Fruit fly (Drosophila melanogaster) whole organism, prepupa: ENCODE data around the gene ball.
A peak's percentile ranks its signal among the peaks of the same experiment; 100 is the strongest.

Source experiments
- Blimp-1 ChIP-seq: fragments of 200-800 bp; sonication (Bioruptor generic); optimal IDR thresholded peaks from 3 replicates; lab custom pipeline; 2017; ENCODE audit warnings: missing biosample characterization, missing genetic modification characterization, mild to moderate bottlenecking, moderate library complexity, missing genetic modification reagents
- CG10631 ChIP-seq: fragments of 200-800 bp; sonication (Bioruptor generic); optimal IDR thresholded peaks from 2 replicates; lab custom pipeline; 2016; ENCODE audit warnings: missing biosample characterization, missing genetic modification characterization
- CG10669 ChIP-seq: fragments of 200-800 bp; sonication (Bioruptor generic); optimal IDR thresholded peaks from 3 replicates; lab custom pipeline; 2018; ENCODE audit warnings: missing biosample characterization, mild to moderate bottlenecking, missing genetic modification characterization, moderate library complexity
- CG11294 ChIP-seq: fragments of 200-800 bp; sonication (Bioruptor generic); IDR thresholded peaks from 2 replicates; pipeline ENCODE4 v1.3.6; 2022; ENCODE audit warnings: missing biosample characterization, missing genetic modification characterization
- CG11762 ChIP-seq: fragments of 200-800 bp; sonication (Bioruptor generic); optimal IDR thresholded peaks from 3 replicates; lab custom pipeline; 2016; ENCODE audit warnings: missing biosample characterization, missing genetic modification characterization; ENCODE audit not compliant: insufficient read depth
- CG15336 ChIP-seq: fragments of 200-800 bp; sonication (Bioruptor generic); IDR thresholded peaks from 2 replicates; pipeline ENCODE4 v1.3.6; 2022; ENCODE audit warnings: missing biosample characterization, missing genetic modification characterization
- CG1621 ChIP-seq: fragments of 200-800 bp; sonication (Bioruptor generic); optimal IDR thresholded peaks from 3 replicates; lab custom pipeline; 2018; ENCODE audit warnings: missing biosample characterization, mild to moderate bottlenecking, missing genetic modification characterization
- CG16779 ChIP-seq: fragments of 200-800 bp; sonication (Bioruptor generic); optimal IDR thresholded peaks from 3 replicates; lab custom pipeline; 2017; ENCODE audit warnings: missing biosample characterization, mild to moderate bottlenecking, missing genetic modification characterization
- CG3032 ChIP-seq: fragments of 200-800 bp; optimal IDR thresholded peaks from 2 replicates; lab custom pipeline; 2019; ENCODE audit warnings: missing biosample characterization, mild to moderate bottlenecking, missing genetic modification characterization, moderate library complexity
- CG31627 ChIP-seq: fragments of 200-800 bp; sonication (Bioruptor generic); optimal IDR thresholded peaks from 3 replicates; lab custom pipeline; 2016; ENCODE audit warnings: missing biosample characterization, missing genetic modification characterization
- CG34406 ChIP-seq: fragments of 200-800 bp; sonication (Bioruptor generic); optimal IDR thresholded peaks from 3 replicates; lab custom pipeline; 2016; ENCODE audit warnings: missing biosample characterization, missing genetic modification characterization
- CG3919 ChIP-seq: fragments of 200-800 bp; sonication (Bioruptor generic); optimal IDR thresholded peaks from 3 replicates; lab custom pipeline; 2016; ENCODE audit warnings: missing biosample characterization, missing genetic modification characterization
- CG4318 ChIP-seq: fragments of 200-800 bp; sonication (Bioruptor generic); optimal IDR thresholded peaks from 3 replicates; lab custom pipeline; 2017; ENCODE audit warnings: missing biosample characterization, mild to moderate bottlenecking, missing genetic modification characterization
- CG6163 ChIP-seq: fragments of 200-800 bp; sonication (Bioruptor generic); IDR thresholded peaks from 3 replicates; pipeline ENCODE4 v1.3.6; 2022; ENCODE audit warnings: missing biosample characterization, missing genetic modification characterization
- CG6276 ChIP-seq: fragments of 200-800 bp; sonication (Bioruptor generic); optimal IDR thresholded peaks from 2 replicates; lab custom pipeline; 2017; ENCODE audit warnings: missing biosample characterization, mild to moderate bottlenecking, missing genetic modification characterization
- CG8119 ChIP-seq: fragments of 200-800 bp; sonication (Bioruptor generic); IDR thresholded peaks from 3 replicates; pipeline ENCODE4 v1.3.6; 2022; ENCODE audit warnings: missing biosample characterization, missing genetic modification characterization
- CG9139 ChIP-seq: fragments of 200-800 bp; sonication (Bioruptor generic); optimal IDR thresholded peaks from 3 replicates; lab custom pipeline; 2017; ENCODE audit warnings: missing biosample characterization, mild to moderate bottlenecking, missing genetic modification characterization
- Eip75B ChIP-seq: fragments of 200-800 bp; sonication (Bioruptor generic); optimal IDR thresholded peaks from 3 replicates; lab custom pipeline; 2016; ENCODE audit warnings: missing biosample characterization, missing genetic modification characterization
- Eip78C ChIP-seq: fragments of 200-800 bp; sonication (Bioruptor generic); peaks from one replicate; lab custom pipeline; 2016; ENCODE audit warnings: missing biosample characterization, missing genetic modification characterization
- Eip93F ChIP-seq: fragments of 200-800 bp; sonication (Bioruptor generic); optimal IDR thresholded peaks from 2 replicates; lab custom pipeline; 2016; ENCODE audit warnings: missing biosample characterization, mild to moderate bottlenecking, missing genetic modification characterization
- Ets96B ChIP-seq: fragments of 200-800 bp; optimal IDR thresholded peaks from 2 replicates; lab custom pipeline; 2019; ENCODE audit warnings: missing biosample characterization, mild to moderate bottlenecking, missing genetic modification characterization, moderate library complexity
- Gug ChIP-seq: fragments of 200-800 bp; sonication (Bioruptor generic); IDR thresholded peaks from 2 replicates; pipeline ENCODE4 v1.3.6; 2022; ENCODE audit warnings: missing biosample characterization, missing genetic modification characterization
- Hr38 ChIP-seq: sonication (Bioruptor generic); optimal IDR thresholded peaks from 2 replicates; lab custom pipeline; 2016; ENCODE audit warnings: missing biosample characterization, missing genetic modification characterization
- Hr4 ChIP-seq: fragments of 200-800 bp; sonication (Bioruptor generic); optimal IDR thresholded peaks from 3 replicates; lab custom pipeline; 2016; ENCODE audit warnings: missing biosample characterization, missing genetic modification characterization
- Lpt ChIP-seq: fragments of 200-800 bp; sonication (Bioruptor generic); optimal IDR thresholded peaks from 3 replicates; lab custom pipeline; 2016; ENCODE audit warnings: missing biosample characterization, missing genetic modification characterization
- Met ChIP-seq: fragments of 200-800 bp; sonication (Bioruptor generic); optimal IDR thresholded peaks from 3 replicates; lab custom pipeline; 2016; ENCODE audit warnings: missing biosample characterization, missing genetic modification characterization
- OdsH ChIP-seq: fragments of 200-800 bp; sonication (Bioruptor generic); optimal IDR thresholded peaks from 3 replicates; lab custom pipeline; 2016; ENCODE audit warnings: missing biosample characterization, missing genetic modification characterization
- Sox102F ChIP-seq: fragments of 200-800 bp; sonication (Bioruptor generic); optimal IDR thresholded peaks from 2 replicates; lab custom pipeline; 2016; ENCODE audit warnings: missing biosample characterization, mild to moderate bottlenecking, missing genetic modification characterization
- Sox15 ChIP-seq: fragments of 200-800 bp; sonication (Bioruptor generic); optimal IDR thresholded peaks from 3 replicates; lab custom pipeline; 2016; ENCODE audit warnings: missing biosample characterization, missing genetic modification characterization
- achi ChIP-seq: fragments of 200-800 bp; sonication (Bioruptor generic); optimal IDR thresholded peaks from 3 replicates; lab custom pipeline; 2016; ENCODE audit warnings: missing biosample characterization, missing genetic modification characterization
- acj6 ChIP-seq: fragments of 200-800 bp; sonication (Bioruptor generic); optimal IDR thresholded peaks from 3 replicates; lab custom pipeline; 2016; ENCODE audit warnings: missing biosample characterization, missing genetic modification characterization
- cyc ChIP-seq: fragments of 200-800 bp; sonication (Bioruptor generic); optimal IDR thresholded peaks from 3 replicates; lab custom pipeline; 2016; ENCODE audit warnings: missing biosample characterization, missing genetic modification characterization
- dac ChIP-seq: fragments of 200-800 bp; sonication (Bioruptor generic); optimal IDR thresholded peaks from 2 replicates; lab custom pipeline; 2017; ENCODE audit warnings: missing biosample characterization, mild to moderate bottlenecking, missing genetic modification characterization
- dsx ChIP-seq: fragments of 200-800 bp; optimal IDR thresholded peaks from 3 replicates; lab custom pipeline; 2019; ENCODE audit warnings: missing biosample characterization, mild to moderate bottlenecking, missing genetic modification characterization, moderate library complexity; ENCODE audit not compliant: poor library complexity, severe bottlenecking
- fd59A ChIP-seq: fragments of 200-800 bp; sonication (Bioruptor generic); optimal IDR thresholded peaks from 2 replicates; lab custom pipeline; 2017; ENCODE audit warnings: missing biosample characterization, mild to moderate bottlenecking, missing genetic modification characterization, missing genetic modification reagents
- fd85E ChIP-seq: fragments of 200-800 bp; sonication (Bioruptor generic); optimal IDR thresholded peaks from 3 replicates; lab custom pipeline; 2016; ENCODE audit warnings: missing biosample characterization, missing genetic modification characterization
- fkh ChIP-seq: fragments of 200-800 bp; sonication (Bioruptor generic); optimal IDR thresholded peaks from 3 replicates; lab custom pipeline; 2017; ENCODE audit warnings: missing biosample characterization, mild to moderate bottlenecking, missing genetic modification characterization, moderate library complexity
- lz ChIP-seq: fragments of 200-800 bp; sonication (Bioruptor generic); optimal IDR thresholded peaks from 3 replicates; lab custom pipeline; 2016; ENCODE audit warnings: missing biosample characterization, missing genetic modification characterization
- pdm3 ChIP-seq: fragments of 200-800 bp; sonication (Bioruptor generic); optimal IDR thresholded peaks from 3 replicates; lab custom pipeline; 2016; ENCODE audit warnings: missing biosample characterization, missing genetic modification characterization
- salr ChIP-seq, 2 experiments: fragments of 200-800 bp; sonication (Bioruptor generic); optimal IDR thresholded peaks; 3 replicates each; lab custom pipeline; 2016 to 2018; ENCODE audit warnings: missing biosample characterization in 2 of 2, missing genetic modification characterization in 2 of 2, mild to moderate bottlenecking in 1 of 2
- spab ChIP-seq: fragments of 200-800 bp; sonication (Bioruptor generic); optimal IDR thresholded peaks from 2 replicates; lab custom pipeline; 2017; ENCODE audit warnings: missing biosample characterization, mild to moderate bottlenecking, missing genetic modification characterization, missing genetic modification reagents
- topi ChIP-seq: fragments of 200-800 bp; sonication (Bioruptor generic); optimal IDR thresholded peaks from 3 replicates; lab custom pipeline; 2016; ENCODE audit warnings: missing biosample characterization, missing genetic modification characterization
- vri ChIP-seq: fragments of 200-800 bp; sonication (Bioruptor generic); optimal IDR thresholded peaks from 3 replicates; lab custom pipeline; 2016; ENCODE audit warnings: missing biosample characterization, mild to moderate bottlenecking, missing genetic modification characterization

ball gene

DNA sequence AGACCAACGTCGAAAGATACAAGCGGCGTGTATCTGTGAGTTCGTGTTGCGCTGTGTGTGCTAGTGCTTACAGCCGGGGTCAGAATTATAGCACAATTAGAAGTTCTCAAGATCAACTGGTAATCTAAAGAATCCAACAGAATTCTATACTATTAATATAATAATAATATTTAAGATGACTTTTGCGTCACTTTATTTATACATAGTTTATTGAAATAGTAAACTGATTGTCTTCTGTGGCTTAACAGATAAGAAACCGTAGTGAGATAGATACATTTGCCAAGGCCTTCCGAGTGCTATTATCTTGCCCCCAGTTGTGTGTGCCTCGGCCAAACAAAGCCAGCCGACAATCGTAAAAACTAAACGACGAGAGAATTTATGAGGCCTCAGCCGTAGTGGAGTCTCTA is 19.7 kb upstream of the ball start (continued):
- TF ChIP-seq vri (peak; percentile 47), salr (GFP tag; optimal IDR thresholded peaks at IDR 0.05; lab: Kevin White, UChicago) (peak; percentile 42 to 84), Hr38 (no peak), Sox102F (GFP tag; lab: Kevin White, UChicago) (peak; percentile 50), fd85E (GFP tag; lab: Kevin White, UChicago) (no peak), CG31627 (peak; percentile 50), Eip75B (GFP tag; lab: Kevin White, UChicago) (peak; percentile 38), Ets96B (peak; percentile 87), CG8119 (GFP tag; lab: Robert Waterston, UW) (peak; percentile 88), fd59A (GFP tag; lab: Kevin White, UChicago) (peak; percentile 66)

DNA sequence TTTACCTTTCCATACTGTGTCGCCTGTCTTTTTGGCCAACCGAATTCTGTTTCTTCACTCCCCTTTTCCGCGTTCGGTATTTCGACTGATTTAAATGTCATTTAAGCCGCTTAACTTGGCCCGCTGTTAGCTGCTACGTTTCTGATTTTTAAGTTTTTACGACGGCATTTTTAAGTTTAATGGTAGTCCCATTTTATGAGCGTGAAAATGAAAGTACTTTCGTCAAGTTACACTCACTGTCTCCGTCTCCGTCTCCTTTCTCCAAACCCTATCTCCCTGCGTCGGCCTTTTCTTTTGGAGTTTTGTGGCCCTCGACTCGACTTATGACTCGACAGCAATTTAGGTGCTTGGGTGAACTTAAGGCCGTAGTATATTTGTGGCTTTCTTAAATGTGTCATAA is 18.6 kb upstream of the ball start:
- TF ChIP-seq Blimp-1 (GFP tag; lab: Kevin White, UChicago), result peak; percentile 72
- TF ChIP-seq Ets96B, result no peak

DNA sequence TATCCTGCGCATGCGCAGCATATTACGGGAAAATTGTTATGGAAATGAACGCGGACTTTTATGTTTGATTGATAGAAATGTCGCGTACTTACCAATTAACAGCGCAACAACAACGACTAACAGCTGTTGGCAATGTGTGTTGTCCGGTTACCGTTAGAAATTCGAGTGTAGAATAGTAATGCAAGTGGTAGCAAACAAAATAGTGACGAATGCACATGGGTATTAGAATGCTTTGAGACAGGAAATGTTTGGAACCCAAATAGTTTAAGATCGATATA is 16.3 kb upstream of the ball start:
- no peak for TF ChIP-seq CG1621 (tag; lab: Kevin White, UChicago)
- TF ChIP-seq Ets96B, result no peak
- no peak for TF ChIP-seq dsx
- no peak for TF ChIP-seq CG3032 (tag; lab: Kevin White, UChicago)
- no peak for TF ChIP-seq topi (GFP tag; lab: Kevin White, UChicago)
- TF ChIP-seq salr (GFP tag; optimal IDR thresholded peaks at IDR 0.05; lab: Kevin White, UChicago), result no peak
- no peak for TF ChIP-seq CG11762 (GFP tag; lab: Kevin White, UChicago)
- no peak for TF ChIP-seq Sox15 (GFP tag; lab: Kevin White, UChicago)
- TF ChIP-seq CG6163, result no peak
- no peak for TF ChIP-seq Sox102F (GFP tag; lab: Kevin White, UChicago)
- TF ChIP-seq Hr4 (GFP tag; lab: Kevin White, UChicago), result no peak
- no peak for TF ChIP-seq Gug
- TF ChIP-seq CG9139 (GFP tag; lab: Kevin White, UChicago), result no peak
- TF ChIP-seq lz (GFP tag; lab: Kevin White, UChicago), result no peak
- no peak for TF ChIP-seq fkh
- no peak for TF ChIP-seq cyc
- no peak for TF ChIP-seq acj6 (GFP tag; lab: Kevin White, UChicago)
- no peak for TF ChIP-seq Met

DNA sequence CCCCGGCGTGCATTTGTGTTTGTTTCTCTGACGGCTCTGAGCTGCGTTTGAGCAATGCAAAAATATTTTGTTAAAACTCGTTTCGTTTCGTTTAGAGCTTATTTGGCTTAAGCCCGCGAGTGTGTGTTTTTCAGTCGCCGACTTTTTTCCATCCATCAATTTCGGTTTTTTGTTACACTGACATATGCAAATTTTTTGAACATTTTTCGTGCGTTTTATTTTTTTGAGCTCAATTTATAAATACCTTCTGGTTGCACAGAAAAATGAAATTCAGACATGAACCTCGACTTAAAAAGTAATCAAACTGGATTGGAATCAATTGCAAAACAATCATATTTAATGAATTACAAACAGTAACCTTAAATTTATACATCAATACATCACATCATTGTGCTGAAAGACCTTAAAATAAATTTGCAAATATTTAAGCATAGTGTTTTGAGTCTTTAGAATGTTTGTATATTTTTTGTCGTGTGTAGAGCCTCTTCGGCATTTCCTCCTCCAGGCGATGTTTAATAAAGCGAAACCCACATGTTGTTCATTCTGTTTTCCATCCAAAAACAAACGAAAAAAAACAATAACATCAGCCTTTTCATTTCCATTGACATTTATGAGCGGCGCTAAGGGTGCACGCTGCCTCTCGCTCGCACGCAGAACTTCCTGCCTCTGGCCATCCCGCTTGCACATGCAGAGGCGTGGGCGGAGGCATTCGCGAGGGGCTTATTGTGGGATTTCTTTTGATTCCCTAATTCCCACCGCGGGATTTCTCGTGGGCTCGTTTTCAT is 15.8 kb upstream of the ball start:
- TF ChIP-seq Sox102F (GFP tag; lab: Kevin White, UChicago), result peak; percentile 44
- no peak for TF ChIP-seq salr (GFP tag; optimal IDR thresholded peaks at IDR 0.05; lab: Kevin White, UChicago)
- TF ChIP-seq Eip78C (GFP tag; lab: Kevin White, UChicago), result peak; percentile 84
- no peak for TF ChIP-seq fd85E (GFP tag; lab: Kevin White, UChicago)
- TF ChIP-seq pdm3 (GFP tag; lab: Kevin White, UChicago), result no peak
- no peak for TF ChIP-seq dsx
- no peak for TF ChIP-seq fd59A (GFP tag; lab: Kevin White, UChicago)
- no peak for TF ChIP-seq dac
- no peak for TF ChIP-seq spab (GFP tag; lab: Kevin White, UChicago)
- TF ChIP-seq Eip93F (GFP tag; lab: Kevin White, UChicago), result no peak
- TF ChIP-seq CG1621 (tag; lab: Kevin White, UChicago), result no peak
- TF ChIP-seq lz (GFP tag; lab: Kevin White, UChicago), result no peak
- no peak for TF ChIP-seq CG11294 (GFP tag; lab: Robert Waterston, UW)
- peak; percentile 7 for TF ChIP-seq OdsH (GFP tag; lab: Kevin White, UChicago)
- TF ChIP-seq cyc, result no peak
- no peak for TF ChIP-seq CG6276 (GFP tag; lab: Kevin White, UChicago)
- no peak for TF ChIP-seq Ets96B
- no peak for TF ChIP-seq CG6163
- no peak for TF ChIP-seq CG16779 (tag; lab: Kevin White, UChicago)
- no peak for TF ChIP-seq Sox15 (GFP tag; lab: Kevin White, UChicago)
- TF ChIP-seq CG34406 (GFP tag; lab: Kevin White, UChicago), result no peak
- TF ChIP-seq achi (GFP tag; lab: Kevin White, UChicago), result no peak
- TF ChIP-seq CG10631 (GFP tag; lab: Kevin White, UChicago), result no peak
- no peak for TF ChIP-seq CG15336 (GFP tag; lab: Robert Waterston, UW)
- no peak for TF ChIP-seq CG10669 (GFP tag; lab: Kevin White, UChicago)
- no peak for TF ChIP-seq fkh
- TF ChIP-seq CG9139 (GFP tag; lab: Kevin White, UChicago), result no peak
- TF ChIP-seq Eip75B (GFP tag; lab: Kevin White, UChicago), result no peak
- TF ChIP-seq CG4318 (GFP tag; lab: Kevin White, UChicago), result no peak
- TF ChIP-seq Lpt (GFP tag; lab: Kevin White, UChicago), result no peak
- TF ChIP-seq acj6 (GFP tag; lab: Kevin White, UChicago), result no peak
- no peak for TF ChIP-seq CG3032 (tag; lab: Kevin White, UChicago)
- TF ChIP-seq CG3919 (GFP tag; lab: Kevin White, UChicago), result peak; percentile 22
